Fruit fly (Drosophila melanogaster): ENCODE data around the gene CCT6.
A peak's percentile ranks its signal among the peaks of the same experiment; 100 is the strongest.

CCT6 gene

DNA sequence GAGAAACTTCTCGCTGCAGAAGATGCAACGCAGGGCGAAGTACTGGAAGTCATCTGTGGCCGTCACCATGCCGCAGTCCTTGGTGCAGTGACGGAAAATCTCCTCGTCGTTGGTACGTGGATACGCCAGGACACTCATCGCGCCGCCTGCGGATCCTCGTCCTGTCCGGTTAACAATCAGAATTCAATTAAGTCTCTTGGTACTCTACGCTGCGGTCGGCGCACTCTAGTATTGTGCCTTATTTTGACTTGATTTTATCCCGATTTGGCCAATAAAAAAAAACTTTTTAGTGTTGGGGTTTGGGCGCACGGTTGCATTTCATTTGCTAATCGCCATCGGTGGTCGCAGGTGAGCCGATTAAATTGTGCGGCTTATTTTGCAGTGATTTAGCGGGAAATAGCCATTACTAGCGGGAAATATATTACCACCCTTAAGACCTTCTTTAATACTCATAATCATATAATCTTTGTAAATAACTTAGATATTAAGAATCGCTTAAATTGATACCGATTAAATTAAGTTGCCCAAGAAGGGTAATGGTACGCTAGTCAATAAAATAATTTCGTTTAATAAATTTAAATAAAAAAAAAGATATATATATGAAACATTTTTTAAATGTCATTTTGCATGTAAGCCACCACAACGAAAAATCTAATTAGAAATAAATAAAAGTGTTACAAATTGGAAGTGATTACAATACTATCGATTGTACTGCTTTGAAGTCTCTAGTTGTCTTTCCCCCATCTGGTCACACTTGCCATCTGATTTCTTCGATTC is at the start of gene CCT6, which contains the start of gene CG8944 (continued):
- TF ChIP-seq Lim3 (GFP tag; IDR thresholded peaks at IDR 0.05) (no peak), CG15696 (tag; optimal IDR thresholded peaks at IDR 0.05) (no peak), wor (GFP tag; IDR thresholded peaks at IDR 0.05) (no peak), jumu (GFP tag; optimal IDR thresholded peaks at IDR 0.05) (no peak), Doc3 (GFP tag; IDR thresholded peaks at IDR 0.05; ENCODE audit: partially characterized antibody) (0 out of 3 replicates have a peak, but pooled peaks have one; percentile 31), HmgZ (tag; optimal IDR thresholded peaks at IDR 0.05) (no peak), tio (GFP tag; optimal IDR thresholded peaks at IDR 0.05) (no peak), CG33557 (GFP tag; optimal IDR thresholded peaks at IDR 0.05) (no peak), CG1233 (GFP tag; optimal IDR thresholded peaks at IDR 0.05) (no peak), Max (GFP tag; optimal IDR thresholded peaks at IDR 0.05) (no peak), CG32772 (GFP tag; IDR thresholded peaks at IDR 0.05) (0 out of 2 replicates have a peak, but pooled peaks have one; percentile 34), knrl (GFP tag; IDR thresholded peaks at IDR 0.05; ENCODE audit: partially characterized antibody) (0 out of 3 replicates have a peak, but pooled peaks have one; percentile 42), dmrt99B (tag; optimal IDR thresholded peaks at IDR 0.05) (no peak), Hr39 (optimal IDR thresholded peaks at IDR 0.05) (no peak), Atf6 (GFP tag; IDR thresholded peaks at IDR 0.05) (no peak), C15 (GFP tag; IDR thresholded peaks at IDR 0.05) (no peak), HLH54F (GFP tag; optimal IDR thresholded peaks at IDR 0.05) (no peak), CG6175 (GFP tag; IDR thresholded peaks at IDR 0.05) (no peak), CG12942 (GFP tag; optimal IDR thresholded peaks at IDR 0.05) (no peak), CG31388 (GFP tag; optimal IDR thresholded peaks at IDR 0.05) (no peak), Xbp1 (GFP tag; optimal IDR thresholded peaks at IDR 0.05) (peak; percentile 26), ssp (GFP tag; IDR thresholded peaks at IDR 0.05) (peak; percentile 28; the same call in 1 of the 2 replicates), CG10979 (tag; optimal IDR thresholded peaks at IDR 0.05) (no peak), scrt (GFP tag; optimal IDR thresholded peaks at IDR 0.05) (no peak), CG34376 (GFP tag; optimal IDR thresholded peaks at IDR 0.05) (no peak), Lhr (GFP tag; optimal IDR thresholded peaks at IDR 0.05) (no peak), CG12104 (GFP tag; optimal IDR thresholded peaks at IDR 0.05) (no peak), crc (GFP tag; optimal IDR thresholded peaks at IDR 0.05) (no peak), btn (GFP tag; optimal IDR thresholded peaks at IDR 0.05) (no peak), tin (GFP tag; optimal IDR thresholded peaks at IDR 0.05) (peak; percentile 14), eve (GFP tag; optimal IDR thresholded peaks at IDR 0.05) (no peak), CG4730 (GFP tag; IDR thresholded peaks at IDR 0.05) (no peak), chm (GFP tag; IDR thresholded peaks at IDR 0.05) (no peak), CG8478 (optimal IDR thresholded peaks at IDR 0.05) (no peak), slbo (GFP tag; IDR thresholded peaks at IDR 0.05) (peak; percentile 50), Gsc (GFP tag; IDR thresholded peaks at IDR 0.05) (no peak), Ada2b (GFP tag; IDR thresholded peaks at IDR 0.05) (no peak), CG2712 (tag; optimal IDR thresholded peaks at IDR 0.05) (peak; percentile 32), schlank (tag; optimal IDR thresholded peaks at IDR 0.05) (no peak), ftz-f1 (GFP tag; optimal IDR thresholded peaks at IDR 0.05) (no peak), chinmo (GFP tag; IDR thresholded peaks at IDR 0.05; ENCODE audit: partially characterized antibody) (0 out of 4 replicates have a peak, but pooled peaks have one; percentile 24), sna (GFP tag; IDR thresholded peaks at IDR 0.05; ENCODE audit: partially characterized antibody) (no peak), CG12236 (GFP tag; optimal IDR thresholded peaks at IDR 0.05) (no peak), psq (GFP tag; optimal IDR thresholded peaks at IDR 0.05) (no peak), CG18476 (GFP tag; optimal IDR thresholded peaks at IDR 0.05) (no peak), CG15601 (tag; optimal IDR thresholded peaks at IDR 0.05) (no peak), CG16815 (GFP tag; optimal IDR thresholded peaks at IDR 0.05) (no peak), CG17612 (GFP tag; IDR thresholded peaks at IDR 0.05) (no peak), CG14710 (tag; optimal IDR thresholded peaks at IDR 0.05) (peak; percentile 71), CG4282 (GFP tag; optimal IDR thresholded peaks at IDR 0.05) (no peak), p53 (GFP tag; optimal IDR thresholded peaks at IDR 0.05) (no peak)

All from whole organism, embryonic.